Fruit fly (Drosophila melanogaster) whole organism, wandering third instar larva: Measurements from ENCODE around the gene Obp19a.
"Not testable (repeated sequence)": the region's sequence is repeated elsewhere in the genome, so short reads cannot be mapped to it uniquely, and the experiment has no call there.

Experiments used
- CG32264 ChIP-seq: fragments of 200-800 bp; sonication (Bioruptor generic); optimal IDR thresholded peaks from 2 replicates; lab custom pipeline; 2016; ENCODE audit warnings: missing biosample characterization, missing genetic modification characterization
- CG9705 ChIP-seq: fragments of 200-800 bp; sonication (Bioruptor generic); optimal IDR thresholded peaks from 2 replicates; lab custom pipeline; 2018; ENCODE audit warnings: missing biosample characterization, mild to moderate bottlenecking, missing genetic modification characterization
- Dfd ChIP-seq: fragments of >200 bp; optimal IDR thresholded peaks from 2 replicates; lab custom pipeline; 2017; ENCODE audit warnings: missing biosample characterization, missing genetic modification characterization
- Dif ChIP-seq: fragments of 200-275, 200-300 bp; sonication (Bioruptor generic); optimal IDR thresholded peaks from 2 replicates; lab custom pipeline; 2018; ENCODE audit warnings: missing biosample characterization, missing genetic modification characterization; ENCODE audit not compliant: partially characterized antibody
- HLH106 ChIP-seq: fragments of 200-800 bp; optimal IDR thresholded peaks from 3 replicates; lab custom pipeline; 2019; ENCODE audit warnings: missing biosample characterization, mild to moderate bottlenecking, missing genetic modification characterization, moderate library complexity
- Hr78 ChIP-seq: fragments of >200 bp; optimal IDR thresholded peaks from 2 replicates; lab custom pipeline; 2017; ENCODE audit warnings: missing biosample characterization, missing genetic modification characterization
- Hr83 ChIP-seq: fragments of 200-300 bp; sonication (Bioruptor generic); optimal IDR thresholded peaks from 2 replicates; lab custom pipeline; 2016; ENCODE audit warnings: missing biosample characterization, mild to moderate bottlenecking, missing genetic modification characterization, moderate library complexity; ENCODE audit not compliant: poor library complexity, severe bottlenecking
- Jra ChIP-seq: sonication (Bioruptor generic); optimal IDR thresholded peaks from 2 replicates; lab custom pipeline; 2016; ENCODE audit warnings: missing biosample characterization, missing genetic modification characterization
- N ChIP-seq: fragments of >200 bp; optimal IDR thresholded peaks from 2 replicates; lab custom pipeline; 2018; ENCODE audit warnings: missing biosample characterization, missing external identifiers, missing genetic modification characterization
- OdsH ChIP-seq: fragments of 200-800 bp; sonication (Bioruptor generic); optimal IDR thresholded peaks from 2 replicates; lab custom pipeline; 2016; ENCODE audit warnings: missing biosample characterization, mild to moderate bottlenecking, missing genetic modification characterization
- Rel ChIP-seq, 2 experiments: fragments of 200-800 bp; sonication (Bioruptor generic) in 1 of 2; optimal IDR thresholded peaks; 2 replicates in 1 of 2; 3 replicates in 1 of 2; lab custom pipeline; 2016 to 2019; ENCODE audit warnings: mild to moderate bottlenecking in 2 of 2, missing biosample characterization in 2 of 2, missing genetic modification characterization in 2 of 2, moderate library complexity in 1 of 2
- Sp1 ChIP-seq: fragments of 200-800 bp; sonication (Bioruptor generic); optimal IDR thresholded peaks from 3 replicates; lab custom pipeline; 2019; ENCODE audit warnings: missing biosample characterization, mild to moderate bottlenecking, missing genetic modification characterization, moderate library complexity
- brk ChIP-seq: fragments of 200-800 bp; sonication (Bioruptor generic); optimal IDR thresholded peaks from 2 replicates; lab custom pipeline; 2016; ENCODE audit warnings: missing biosample characterization, mild to moderate bottlenecking, missing genetic modification characterization
- dl ChIP-seq, 2 experiments: fragments of 175-275, 200-275 bp in 1 of 2; fragments of 200-275 bp in 1 of 2; sonication (Bioruptor generic); optimal IDR thresholded peaks; lab custom pipeline; 2018; ENCODE audit warnings: mild to moderate bottlenecking in 2 of 2, missing biosample characterization in 2 of 2, missing genetic modification characterization in 2 of 2, moderate library complexity in 2 of 2; ENCODE audit not compliant: partially characterized antibody in 2 of 2, insufficient read depth in 1 of 2
- dmrt93B ChIP-seq: fragments of 200-800 bp; sonication (Bioruptor generic); optimal IDR thresholded peaks from 2 replicates; lab custom pipeline; 2018; ENCODE audit warnings: missing biosample characterization, mild to moderate bottlenecking, missing genetic modification characterization
- foxo ChIP-seq, 2 experiments: fragments of 200-800 bp; sonication (Bioruptor generic); optimal IDR thresholded peaks; 2 replicates in 1 of 2; 3 replicates in 1 of 2; lab custom pipeline; 2016 to 2017; ENCODE audit warnings: missing biosample characterization in 2 of 2, missing genetic modification characterization in 2 of 2
- h ChIP-seq: fragments of 200-800 bp; sonication (Bioruptor generic); optimal IDR thresholded peaks from 3 replicates; lab custom pipeline; 2016; ENCODE audit warnings: missing biosample characterization, mild to moderate bottlenecking, missing genetic modification characterization
- jim ChIP-seq: fragments of 175-275, 200-325 bp; sonication (Bioruptor generic); optimal IDR thresholded peaks from 2 replicates; lab custom pipeline; 2016; ENCODE audit warnings: missing biosample characterization, mild to moderate bottlenecking, missing genetic modification characterization
- lola ChIP-seq: fragments of >200 bp; optimal IDR thresholded peaks from 2 replicates; lab custom pipeline; 2017; ENCODE audit warnings: missing biosample characterization, missing genetic modification characterization
- pan ChIP-seq: fragments of >200 bp; optimal IDR thresholded peaks from 2 replicates; lab custom pipeline; 2017
- rgr ChIP-seq: fragments of 200-800 bp; sonication (Bioruptor generic); optimal IDR thresholded peaks from 3 replicates; lab custom pipeline; 2016; ENCODE audit warnings: missing biosample characterization, mild to moderate bottlenecking, missing genetic modification characterization
- sage ChIP-seq: fragments of 200-800 bp; sonication (Bioruptor generic); optimal IDR thresholded peaks from 2 replicates; lab custom pipeline; 2016; ENCODE audit warnings: missing biosample characterization, mild to moderate bottlenecking, missing genetic modification characterization
- sv ChIP-seq: fragments of 200-800 bp; sonication (Bioruptor generic); optimal IDR thresholded peaks from 3 replicates; lab custom pipeline; 2016; ENCODE audit warnings: missing biosample characterization, missing genetic modification characterization
- tai ChIP-seq: sonication (Bioruptor generic); optimal IDR thresholded peaks from 2 replicates; lab custom pipeline; 2016; ENCODE audit warnings: missing biosample characterization, missing genetic modification characterization
- woc ChIP-seq: sonication (Bioruptor generic); optimal IDR thresholded peaks from 2 replicates; lab custom pipeline; 2016; ENCODE audit warnings: missing biosample characterization, mild to moderate bottlenecking, missing genetic modification characterization

Obp19a gene

dm6 chrX:20433345-20434332 is 18.1 kb downstream of the Obp19a start, which contains the start of gene CG1695:
CG1695 (plus strand) TSS chrX:20433950.
- TF ChIP-seq N (GFP tag; lab: Kevin White, UChicago) (peak; percentile 26), HLH106 (peak; percentile 35), pan (lab: Kevin White, UChicago) (no peak), woc (GFP tag; lab: Kevin White, UChicago) (peak; percentile 10)

dm6 chrX:20434534-20434933 is 19.0 kb downstream of the Obp19a start:
- TF ChIP-seq foxo (GFP tag; optimal IDR thresholded peaks at IDR 0.05; lab: Kevin White, UChicago) (no peak), Hr83 (GFP tag; lab: Kevin White, UChicago) (no peak), sage (GFP tag; lab: Kevin White, UChicago) (no peak), h (no peak)

DNA sequence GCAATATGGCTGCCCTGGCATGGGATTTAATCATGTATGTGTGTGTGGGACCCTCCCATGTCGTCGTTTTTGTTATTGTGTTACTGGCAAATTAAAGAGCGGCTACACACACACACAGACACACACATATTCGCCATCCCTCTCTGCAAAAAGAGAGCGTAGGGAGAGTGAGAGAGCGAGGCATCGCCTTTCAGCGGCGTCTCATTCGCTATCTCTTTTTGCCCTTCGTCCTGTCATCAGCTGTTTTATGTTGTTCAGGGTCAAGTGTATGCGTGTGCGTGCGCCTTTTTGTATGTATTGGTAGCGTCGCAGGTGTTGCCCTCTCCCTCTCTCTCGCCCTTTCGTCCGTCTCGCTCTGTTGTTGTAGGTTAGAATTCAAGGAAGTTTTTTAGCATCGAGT is 21.3 kb downstream of the Obp19a start:
- TF ChIP-seq Sp1, result no peak
- TF ChIP-seq Jra (GFP tag; lab: Kevin White, UChicago), result no peak
- TF ChIP-seq Hr78 (GFP tag; lab: Kevin White, UChicago), result no peak
- TF ChIP-seq CG9705 (GFP tag; lab: Kevin White, UChicago), result no peak
- TF ChIP-seq dmrt93B (GFP tag; lab: Kevin White, UChicago), result no peak
- TF ChIP-seq tai (GFP tag; lab: Kevin White, UChicago), result no peak
- no peak for TF ChIP-seq Dfd (GFP tag; lab: Kevin White, UChicago)
- TF ChIP-seq brk (GFP tag; lab: Kevin White, UChicago), result no peak
- no peak for TF ChIP-seq sage (GFP tag; lab: Kevin White, UChicago)
- no peak for TF ChIP-seq dl (GFP tag; optimal IDR thresholded peaks at IDR 0.05; lab: Kevin White, UChicago; ENCODE audit: insufficient read depth in 1 of 2, partially characterized antibody in 2 of 2)
- TF ChIP-seq Rel (GFP tag; optimal IDR thresholded peaks at IDR 0.05; lab: Kevin White, UChicago), result no peak
- TF ChIP-seq Rel (tag; optimal IDR thresholded peaks at IDR 0.05; lab: Kevin White, UChicago), result no peak
- TF ChIP-seq rgr (GFP tag; lab: Kevin White, UChicago), result no peak
- no peak for TF ChIP-seq woc (GFP tag; lab: Kevin White, UChicago)
- no peak for TF ChIP-seq sv (GFP tag; lab: Kevin White, UChicago)
- no peak for TF ChIP-seq HLH106
- no peak for TF ChIP-seq pan (lab: Kevin White, UChicago)
- no peak for TF ChIP-seq lola (GFP tag; lab: Kevin White, UChicago)

DNA sequence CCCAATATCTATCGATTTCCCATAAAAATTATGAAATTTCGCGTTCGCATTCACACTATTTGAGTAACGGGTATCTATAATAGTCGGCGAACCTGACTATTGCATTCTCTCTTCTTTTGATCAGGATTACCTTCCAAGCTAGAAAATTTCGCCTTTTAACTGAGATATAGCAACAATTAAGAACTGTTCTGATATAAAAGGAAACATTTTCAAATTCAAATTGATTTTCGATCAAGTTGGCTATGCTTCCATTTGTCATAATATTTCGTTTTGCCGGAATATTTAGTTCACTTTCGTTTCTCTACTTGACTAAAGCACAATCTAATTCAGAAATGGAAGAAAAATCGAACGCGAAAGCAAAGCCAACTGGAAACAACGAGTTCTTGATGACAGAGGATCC is 30.5 kb downstream of the Obp19a start, which contains the start of gene CG42578:
Gene CG42578 (plus strand): TSS at position 301 of the 400 bp plus-strand sequence.
- TF ChIP-seq Dif, jim, woc (GFP tag; lab: Kevin White, UChicago): not testable (repeated sequence)

- TF ChIP-seq CG32264 (GFP tag; lab: Kevin White, UChicago), result no peak
- TF ChIP-seq Sp1, result no peak
- TF ChIP-seq dl (GFP tag; optimal IDR thresholded peaks at IDR 0.05; lab: Kevin White, UChicago; ENCODE audit: insufficient read depth in 1 of 2, partially characterized antibody in 2 of 2), result no peak
- no peak for TF ChIP-seq HLH106
- TF ChIP-seq OdsH, result no peak
These were observed 32.5 kb downstream of the Obp19a start for dm6 chrX:20447865-20448584.
